Fruit fly (Drosophila melanogaster) whole organism, prepupa: ENCODE measurements around the gene CG15482.

ENCODE experiments used
- Blimp-1 ChIP-seq: fragments of 200-800 bp; sonication (Bioruptor generic); optimal IDR thresholded peaks from 3 replicates; lab custom pipeline; 2017; ENCODE audit warnings: missing biosample characterization, missing genetic modification characterization, mild to moderate bottlenecking, moderate library complexity, missing genetic modification reagents
- CG10631 ChIP-seq: fragments of 200-800 bp; sonication (Bioruptor generic); optimal IDR thresholded peaks from 2 replicates; lab custom pipeline; 2016; ENCODE audit warnings: missing biosample characterization, missing genetic modification characterization
- CG10669 ChIP-seq: fragments of 200-800 bp; sonication (Bioruptor generic); optimal IDR thresholded peaks from 3 replicates; lab custom pipeline; 2018; ENCODE audit warnings: missing biosample characterization, mild to moderate bottlenecking, missing genetic modification characterization, moderate library complexity
- CG11294 ChIP-seq: fragments of 200-800 bp; sonication (Bioruptor generic); IDR thresholded peaks from 2 replicates; pipeline ENCODE4 v1.3.6; 2022; ENCODE audit warnings: missing biosample characterization, missing genetic modification characterization
- CG11902 ChIP-seq: fragments of 200-800 bp; sonication (Bioruptor generic); optimal IDR thresholded peaks from 3 replicates; lab custom pipeline; 2016; ENCODE audit warnings: missing biosample characterization, missing genetic modification characterization
- CG15336 ChIP-seq: fragments of 200-800 bp; sonication (Bioruptor generic); IDR thresholded peaks from 2 replicates; pipeline ENCODE4 v1.3.6; 2022; ENCODE audit warnings: missing biosample characterization, missing genetic modification characterization
- CG1621 ChIP-seq: fragments of 200-800 bp; sonication (Bioruptor generic); optimal IDR thresholded peaks from 3 replicates; lab custom pipeline; 2018; ENCODE audit warnings: missing biosample characterization, mild to moderate bottlenecking, missing genetic modification characterization
- CG3032 ChIP-seq: fragments of 200-800 bp; optimal IDR thresholded peaks from 2 replicates; lab custom pipeline; 2019; ENCODE audit warnings: missing biosample characterization, mild to moderate bottlenecking, missing genetic modification characterization, moderate library complexity
- CG31627 ChIP-seq: fragments of 200-800 bp; sonication (Bioruptor generic); optimal IDR thresholded peaks from 3 replicates; lab custom pipeline; 2016; ENCODE audit warnings: missing biosample characterization, missing genetic modification characterization
- CG32006 ChIP-seq: fragments of 200-800 bp; sonication (Bioruptor generic); optimal IDR thresholded peaks from 3 replicates; lab custom pipeline; 2017; ENCODE audit warnings: missing biosample characterization, mild to moderate bottlenecking, missing genetic modification characterization
- CG34406 ChIP-seq: fragments of 200-800 bp; sonication (Bioruptor generic); optimal IDR thresholded peaks from 3 replicates; lab custom pipeline; 2016; ENCODE audit warnings: missing biosample characterization, missing genetic modification characterization
- CG3919 ChIP-seq: fragments of 200-800 bp; sonication (Bioruptor generic); optimal IDR thresholded peaks from 3 replicates; lab custom pipeline; 2016; ENCODE audit warnings: missing biosample characterization, missing genetic modification characterization
- CG4318 ChIP-seq: fragments of 200-800 bp; sonication (Bioruptor generic); optimal IDR thresholded peaks from 3 replicates; lab custom pipeline; 2017; ENCODE audit warnings: missing biosample characterization, mild to moderate bottlenecking, missing genetic modification characterization
- CG6163 ChIP-seq: fragments of 200-800 bp; sonication (Bioruptor generic); IDR thresholded peaks from 3 replicates; pipeline ENCODE4 v1.3.6; 2022; ENCODE audit warnings: missing biosample characterization, missing genetic modification characterization
- CG6276 ChIP-seq: fragments of 200-800 bp; sonication (Bioruptor generic); optimal IDR thresholded peaks from 2 replicates; lab custom pipeline; 2017; ENCODE audit warnings: missing biosample characterization, mild to moderate bottlenecking, missing genetic modification characterization
- CG6808 ChIP-seq: fragments of 200-800 bp; sonication (Bioruptor generic); optimal IDR thresholded peaks from 3 replicates; lab custom pipeline; 2017; ENCODE audit warnings: missing biosample characterization, missing genetic modification characterization, mild to moderate bottlenecking, moderate library complexity, missing genetic modification reagents
- CG7368 ChIP-seq: fragments of 200-800 bp; sonication (Bioruptor generic); optimal IDR thresholded peaks from 3 replicates; lab custom pipeline; 2016; ENCODE audit warnings: missing biosample characterization, missing genetic modification characterization
- CG8119 ChIP-seq: fragments of 200-800 bp; sonication (Bioruptor generic); IDR thresholded peaks from 3 replicates; pipeline ENCODE4 v1.3.6; 2022; ENCODE audit warnings: missing biosample characterization, missing genetic modification characterization
- CG8632 ChIP-seq: fragments of 200-800 bp; sonication (Bioruptor generic); optimal IDR thresholded peaks from 3 replicates; lab custom pipeline; 2016; ENCODE audit warnings: missing biosample characterization, missing genetic modification characterization
- CG9139 ChIP-seq: fragments of 200-800 bp; sonication (Bioruptor generic); optimal IDR thresholded peaks from 3 replicates; lab custom pipeline; 2017; ENCODE audit warnings: missing biosample characterization, mild to moderate bottlenecking, missing genetic modification characterization
- Eip78C ChIP-seq: fragments of 200-800 bp; sonication (Bioruptor generic); peaks from one replicate; lab custom pipeline; 2016; ENCODE audit warnings: missing biosample characterization, missing genetic modification characterization
- Eip93F ChIP-seq: fragments of 200-800 bp; sonication (Bioruptor generic); optimal IDR thresholded peaks from 2 replicates; lab custom pipeline; 2016; ENCODE audit warnings: missing biosample characterization, mild to moderate bottlenecking, missing genetic modification characterization
- Ets21C ChIP-seq: fragments of 200-800 bp; sonication (Bioruptor generic); optimal IDR thresholded peaks from 3 replicates; lab custom pipeline; 2016; ENCODE audit warnings: missing biosample characterization, missing genetic modification characterization
- Ets96B ChIP-seq: fragments of 200-800 bp; optimal IDR thresholded peaks from 2 replicates; lab custom pipeline; 2019; ENCODE audit warnings: missing biosample characterization, mild to moderate bottlenecking, missing genetic modification characterization, moderate library complexity
- Gug ChIP-seq: fragments of 200-800 bp; sonication (Bioruptor generic); IDR thresholded peaks from 2 replicates; pipeline ENCODE4 v1.3.6; 2022; ENCODE audit warnings: missing biosample characterization, missing genetic modification characterization
- Hr38 ChIP-seq: sonication (Bioruptor generic); optimal IDR thresholded peaks from 2 replicates; lab custom pipeline; 2016; ENCODE audit warnings: missing biosample characterization, missing genetic modification characterization
- Hr39 ChIP-seq: fragments of 200-800 bp; sonication (Bioruptor generic); optimal IDR thresholded peaks from 2 replicates; lab custom pipeline; 2016; ENCODE audit warnings: missing biosample characterization, missing genetic modification characterization
- Hr4 ChIP-seq: fragments of 200-800 bp; sonication (Bioruptor generic); optimal IDR thresholded peaks from 3 replicates; lab custom pipeline; 2016; ENCODE audit warnings: missing biosample characterization, missing genetic modification characterization
- Lpt ChIP-seq: fragments of 200-800 bp; sonication (Bioruptor generic); optimal IDR thresholded peaks from 3 replicates; lab custom pipeline; 2016; ENCODE audit warnings: missing biosample characterization, missing genetic modification characterization
- Met ChIP-seq: fragments of 200-800 bp; sonication (Bioruptor generic); optimal IDR thresholded peaks from 3 replicates; lab custom pipeline; 2016; ENCODE audit warnings: missing biosample characterization, missing genetic modification characterization
- Smox ChIP-seq: fragments of 200-800 bp; sonication (Bioruptor generic); optimal IDR thresholded peaks from 3 replicates; lab custom pipeline; 2016; ENCODE audit warnings: missing biosample characterization, missing genetic modification characterization
- Sox102F ChIP-seq: fragments of 200-800 bp; sonication (Bioruptor generic); optimal IDR thresholded peaks from 2 replicates; lab custom pipeline; 2016; ENCODE audit warnings: missing biosample characterization, mild to moderate bottlenecking, missing genetic modification characterization
- Sox14 ChIP-seq: fragments of 200-800 bp; sonication (Bioruptor generic); optimal IDR thresholded peaks from 3 replicates; lab custom pipeline; 2016; ENCODE audit warnings: missing biosample characterization, missing genetic modification characterization
- Sox15 ChIP-seq: fragments of 200-800 bp; sonication (Bioruptor generic); optimal IDR thresholded peaks from 3 replicates; lab custom pipeline; 2016; ENCODE audit warnings: missing biosample characterization, missing genetic modification characterization
- achi ChIP-seq: fragments of 200-800 bp; sonication (Bioruptor generic); optimal IDR thresholded peaks from 3 replicates; lab custom pipeline; 2016; ENCODE audit warnings: missing biosample characterization, missing genetic modification characterization
- acj6 ChIP-seq: fragments of 200-800 bp; sonication (Bioruptor generic); optimal IDR thresholded peaks from 3 replicates; lab custom pipeline; 2016; ENCODE audit warnings: missing biosample characterization, missing genetic modification characterization
- dac ChIP-seq: fragments of 200-800 bp; sonication (Bioruptor generic); optimal IDR thresholded peaks from 2 replicates; lab custom pipeline; 2017; ENCODE audit warnings: missing biosample characterization, mild to moderate bottlenecking, missing genetic modification characterization
- eg ChIP-seq: fragments of 200-800 bp; sonication (Bioruptor generic); IDR thresholded peaks from 3 replicates; pipeline ENCODE4 v1.3.6; 2022; ENCODE audit warnings: missing biosample characterization, missing genetic modification characterization
- esn ChIP-seq: fragments of 200-800 bp; sonication (Bioruptor generic); optimal IDR thresholded peaks from 2 replicates; lab custom pipeline; 2016; ENCODE audit warnings: missing biosample characterization, mild to moderate bottlenecking, missing genetic modification characterization, moderate library complexity
- fd59A ChIP-seq: fragments of 200-800 bp; sonication (Bioruptor generic); optimal IDR thresholded peaks from 2 replicates; lab custom pipeline; 2017; ENCODE audit warnings: missing biosample characterization, mild to moderate bottlenecking, missing genetic modification characterization, missing genetic modification reagents
- fd85E ChIP-seq: fragments of 200-800 bp; sonication (Bioruptor generic); optimal IDR thresholded peaks from 3 replicates; lab custom pipeline; 2016; ENCODE audit warnings: missing biosample characterization, missing genetic modification characterization
- fkh ChIP-seq: fragments of 200-800 bp; sonication (Bioruptor generic); optimal IDR thresholded peaks from 3 replicates; lab custom pipeline; 2017; ENCODE audit warnings: missing biosample characterization, mild to moderate bottlenecking, missing genetic modification characterization, moderate library complexity
- lz ChIP-seq: fragments of 200-800 bp; sonication (Bioruptor generic); optimal IDR thresholded peaks from 3 replicates; lab custom pipeline; 2016; ENCODE audit warnings: missing biosample characterization, missing genetic modification characterization
- pdm3 ChIP-seq: fragments of 200-800 bp; sonication (Bioruptor generic); optimal IDR thresholded peaks from 3 replicates; lab custom pipeline; 2016; ENCODE audit warnings: missing biosample characterization, missing genetic modification characterization
- spab ChIP-seq: fragments of 200-800 bp; sonication (Bioruptor generic); optimal IDR thresholded peaks from 2 replicates; lab custom pipeline; 2017; ENCODE audit warnings: missing biosample characterization, mild to moderate bottlenecking, missing genetic modification characterization, missing genetic modification reagents
- ss ChIP-seq, 2 experiments: fragments of 200-800 bp; sonication (Bioruptor generic); optimal IDR thresholded peaks; 2 replicates in 1 of 2; 3 replicates in 1 of 2; lab custom pipeline; 2017 to 2018; ENCODE audit warnings: mild to moderate bottlenecking in 2 of 2, missing biosample characterization in 2 of 2, missing genetic modification characterization in 2 of 2, moderate library complexity in 1 of 2
- svp ChIP-seq: fragments of 200-800 bp; sonication (Bioruptor generic); peaks from one replicate; lab custom pipeline; 2016; ENCODE audit warnings: missing biosample characterization, missing genetic modification characterization
- vri ChIP-seq: fragments of 200-800 bp; sonication (Bioruptor generic); optimal IDR thresholded peaks from 3 replicates; lab custom pipeline; 2016; ENCODE audit warnings: missing biosample characterization, mild to moderate bottlenecking, missing genetic modification characterization

CG15482 gene

DNA sequence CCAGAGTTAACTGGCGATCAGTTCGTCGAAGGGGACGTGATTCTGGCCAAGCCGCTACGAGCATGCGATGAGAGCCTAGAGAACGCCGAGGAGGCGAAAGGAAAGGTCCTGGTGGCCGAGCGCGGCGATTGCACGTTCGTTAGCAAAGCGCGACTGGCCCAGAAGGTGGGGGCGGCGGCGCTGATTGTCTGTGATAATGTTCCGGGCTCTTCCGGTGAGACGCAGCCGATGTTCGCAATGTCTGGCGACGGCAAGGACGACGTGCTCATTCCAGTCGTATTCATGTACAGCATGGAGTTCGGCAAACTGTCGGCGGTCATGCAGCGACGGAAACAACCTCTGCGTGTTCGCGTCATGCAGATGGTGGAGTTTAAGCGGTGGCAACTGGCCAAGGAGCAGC is 15.8 kb downstream of the CG15482 start:
- TF ChIP-seq fd59A (GFP tag; lab: Kevin White, UChicago) = no peak
- no peak for TF ChIP-seq CG6276
- no peak for TF ChIP-seq pdm3 (GFP tag; lab: Kevin White, UChicago)
- TF ChIP-seq dac (GFP tag; lab: Kevin White, UChicago) = no peak
- no peak for TF ChIP-seq CG31627 (GFP tag; lab: Kevin White, UChicago)
- TF ChIP-seq svp (GFP tag; lab: Kevin White, UChicago) = no peak
- no peak for TF ChIP-seq CG3919 (GFP tag; lab: Kevin White, UChicago)
- TF ChIP-seq eg (GFP tag; lab: Robert Waterston, UW) = no peak
- TF ChIP-seq Lpt (GFP tag; lab: Kevin White, UChicago) = no peak
- TF ChIP-seq CG10669 (GFP tag; lab: Kevin White, UChicago) = no peak
- no peak for TF ChIP-seq ss (GFP tag; optimal IDR thresholded peaks at IDR 0.05; lab: Kevin White, UChicago)
- no peak for TF ChIP-seq Sox15 (GFP tag; lab: Kevin White, UChicago)
- TF ChIP-seq Eip78C = no peak
- TF ChIP-seq CG7368 (GFP tag; lab: Kevin White, UChicago) = no peak
- TF ChIP-seq Eip93F (GFP tag; lab: Kevin White, UChicago) = no peak
- TF ChIP-seq fd85E = no peak
- TF ChIP-seq fkh (GFP tag; lab: Kevin White, UChicago) = no peak
- TF ChIP-seq CG8632 = no peak

DNA sequence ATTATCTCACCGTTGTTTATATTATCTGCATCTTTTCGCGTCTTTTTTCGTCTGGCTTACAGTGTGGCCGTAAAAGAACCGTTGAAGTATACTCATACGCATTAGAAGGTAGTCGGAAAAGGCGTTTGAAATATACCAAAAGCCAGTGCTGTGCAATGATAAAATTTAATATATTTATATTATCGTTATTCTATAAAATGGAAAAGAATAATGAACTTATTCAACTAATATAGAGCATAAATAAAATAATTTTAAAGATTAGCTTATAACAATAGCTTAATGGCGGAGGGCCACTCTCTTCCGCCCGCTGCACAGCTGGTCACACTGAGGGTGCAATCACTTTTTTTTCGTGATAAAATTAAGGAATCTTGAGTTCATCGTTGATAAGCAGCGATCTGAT is 19.7 kb downstream of the CG15482 start, which contains the start of the genes CG16974 and Edem2:
CG16974 (minus strand) TSS at position 86 of the 400 bp plus-strand sequence.
Edem2 (plus strand) TSS at position 308 of the 400 bp plus-strand sequence.
- TF ChIP-seq CG3032 (tag; lab: Kevin White, UChicago) = peak; percentile 56
- peak; percentile 55 for TF ChIP-seq Sox15 (GFP tag; lab: Kevin White, UChicago)
- no peak for TF ChIP-seq Hr38
- no peak for TF ChIP-seq CG31627 (GFP tag; lab: Kevin White, UChicago)
- TF ChIP-seq Hr4 (GFP tag; lab: Kevin White, UChicago) = no peak
- TF ChIP-seq CG7368 (GFP tag; lab: Kevin White, UChicago) = no peak
- no peak for TF ChIP-seq fkh (GFP tag; lab: Kevin White, UChicago)
- no peak for TF ChIP-seq CG4318 (GFP tag; lab: Kevin White, UChicago)
- TF ChIP-seq lz (GFP tag; lab: Kevin White, UChicago) = no peak
- no peak for TF ChIP-seq acj6 (GFP tag; lab: Kevin White, UChicago)
- no peak for TF ChIP-seq pdm3 (GFP tag; lab: Kevin White, UChicago)
- TF ChIP-seq CG15336 (GFP tag; lab: Robert Waterston, UW) = no peak
- TF ChIP-seq ss (GFP tag; optimal IDR thresholded peaks at IDR 0.05; lab: Kevin White, UChicago) = no peak
- no peak for TF ChIP-seq Eip78C
- TF ChIP-seq CG1621 (tag; lab: Kevin White, UChicago) = no peak
- peak; percentile 56 for TF ChIP-seq Ets21C (GFP tag; lab: Kevin White, UChicago)
- TF ChIP-seq vri (GFP tag; lab: Kevin White, UChicago) = peak; percentile 69
- TF ChIP-seq CG8119 (GFP tag; lab: Robert Waterston, UW) = peak; percentile 37; the same call in 1 of the 3 replicates
- no peak for TF ChIP-seq Smox (GFP tag; lab: Kevin White, UChicago)
- TF ChIP-seq CG6276 = no peak
- TF ChIP-seq CG32006 = no peak
- TF ChIP-seq svp (GFP tag; lab: Kevin White, UChicago) = no peak
- no peak for TF ChIP-seq Sox102F (GFP tag; lab: Kevin White, UChicago)
- TF ChIP-seq Lpt (GFP tag; lab: Kevin White, UChicago) = no peak
- TF ChIP-seq CG9139 (GFP tag; lab: Kevin White, UChicago) = no peak
- TF ChIP-seq CG11294 (GFP tag; lab: Robert Waterston, UW) = 0 out of 2 replicates have a peak, but pooled peaks have one; percentile 30
- peak; percentile 3 for TF ChIP-seq fd59A (GFP tag; lab: Kevin White, UChicago)
- TF ChIP-seq Blimp-1 = no peak
- TF ChIP-seq Ets96B (tag; lab: Kevin White, UChicago) = no peak
- peak; percentile 39 for TF ChIP-seq CG11902 (GFP tag; lab: Kevin White, UChicago)
- TF ChIP-seq CG6808 (GFP tag; lab: Kevin White, UChicago) = no peak
- peak; percentile 77 for TF ChIP-seq esn (GFP tag; lab: Kevin White, UChicago)
- TF ChIP-seq CG34406 (GFP tag; lab: Kevin White, UChicago) = no peak
- TF ChIP-seq CG10631 (GFP tag; lab: Kevin White, UChicago) = no peak
- no peak for TF ChIP-seq spab (GFP tag; lab: Kevin White, UChicago)
- peak; percentile 49; the same call in 2 of the 3 replicates for TF ChIP-seq CG6163 (GFP tag; lab: Robert Waterston, UW)
- TF ChIP-seq achi (GFP tag; lab: Kevin White, UChicago) = no peak
- no peak for TF ChIP-seq fd85E
- no peak for TF ChIP-seq Met (GFP tag; lab: Kevin White, UChicago)
- TF ChIP-seq dac (GFP tag; lab: Kevin White, UChicago) = no peak
- no peak for TF ChIP-seq Sox14 (GFP tag; lab: Kevin White, UChicago)
- 0 out of 2 replicates have a peak, but pooled peaks have one; percentile 8 for TF ChIP-seq Gug (GFP tag; lab: Robert Waterston, UW)
- no peak for TF ChIP-seq Hr39 (GFP tag; lab: Kevin White, UChicago)
- no peak for TF ChIP-seq CG10669 (GFP tag; lab: Kevin White, UChicago)
- no peak for TF ChIP-seq CG8632
- TF ChIP-seq eg (GFP tag; lab: Robert Waterston, UW) = peak; percentile 60; the same call in 2 of the 3 replicates
